Fruit fly (Drosophila melanogaster): ENCODE results near the gene CG7627.

Gene CG7627

dm6 chr2L:8327783-8328327, 34.4 kb downstream of the CG7627 start:
- no peak for TF ChIP-seq N (GFP tag; optimal IDR thresholded peaks at IDR 0.05)
- TF ChIP-seq Jra (GFP tag; optimal IDR thresholded peaks at IDR 0.05), result no peak
- TF ChIP-seq foxo (GFP tag; optimal IDR thresholded peaks at IDR 0.05), result no peak
- no peak for TF ChIP-seq Myc (optimal IDR thresholded peaks at IDR 0.05)
- no peak for TF ChIP-seq Dfd (GFP tag; optimal IDR thresholded peaks at IDR 0.05)
- no peak for TF ChIP-seq dl (GFP tag; optimal IDR thresholded peaks at IDR 0.05; ENCODE audit: insufficient read depth in 1 of 2, partially characterized antibody in 2 of 2)
- TF ChIP-seq brk (GFP tag; optimal IDR thresholded peaks at IDR 0.05), result no peak
- no peak for TF ChIP-seq usp (GFP tag; optimal IDR thresholded peaks at IDR 0.05)
- no peak for TF ChIP-seq sv (GFP tag; optimal IDR thresholded peaks at IDR 0.05)
- TF ChIP-seq woc (GFP tag; optimal IDR thresholded peaks at IDR 0.05), result no peak
- no peak for TF ChIP-seq jim (GFP tag; optimal IDR thresholded peaks at IDR 0.05)
- TF ChIP-seq Hr78 (GFP tag; optimal IDR thresholded peaks at IDR 0.05), result no peak
- no peak for TF ChIP-seq CrebA (GFP tag; optimal IDR thresholded peaks at IDR 0.05; ENCODE audit: borderline replicate concordance)
- no peak for TF ChIP-seq pan (optimal IDR thresholded peaks at IDR 0.05)
- no peak for TF ChIP-seq GATAd (GFP tag; optimal IDR thresholded peaks at IDR 0.05)
- no peak for TF ChIP-seq sage (GFP tag; optimal IDR thresholded peaks at IDR 0.05)
- no peak for TF ChIP-seq Sp1 (GFP tag; optimal IDR thresholded peaks at IDR 0.05)

DNA sequence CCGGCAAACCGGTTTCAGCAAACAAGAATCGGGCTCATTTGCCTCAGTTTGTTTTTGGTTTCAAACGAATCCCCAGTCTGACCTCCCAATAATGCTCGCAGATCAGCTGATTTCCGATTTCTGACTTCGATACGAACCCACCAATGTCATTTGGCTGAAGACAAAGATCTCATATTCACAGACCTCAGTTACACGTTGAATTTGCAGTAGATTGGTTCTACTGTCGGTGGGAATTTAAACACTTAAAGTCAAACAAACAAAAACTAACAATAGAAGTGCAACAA, 35.1 kb downstream of the CG7627 start, which contains the start of gene CG14275:
Gene CG14275, plus strand, starts transcription at position 185 of the 284 bp plus-strand sequence.
- TF ChIP-seq Hr83 (GFP tag; optimal IDR thresholded peaks at IDR 0.05; ENCODE audit: poor library complexity, severe bottlenecking) (no peak), jim (GFP tag; optimal IDR thresholded peaks at IDR 0.05) (no peak), Jra (GFP tag; optimal IDR thresholded peaks at IDR 0.05) (no peak), Dif (GFP tag; optimal IDR thresholded peaks at IDR 0.05; ENCODE audit: partially characterized antibody) (no peak), OdsH (GFP tag; optimal IDR thresholded peaks at IDR 0.05) (no peak), Myc (optimal IDR thresholded peaks at IDR 0.05) (no peak), Sp1 (GFP tag; optimal IDR thresholded peaks at IDR 0.05) (no peak), Vsx2 (GFP tag; optimal IDR thresholded peaks at IDR 0.05; ENCODE audit: partially characterized antibody) (no peak), dsf (GFP tag; optimal IDR thresholded peaks at IDR 0.05; ENCODE audit: borderline replicate concordance) (no peak)

- no peak for TF ChIP-seq pan (optimal IDR thresholded peaks at IDR 0.05)
- TF ChIP-seq sv (GFP tag; optimal IDR thresholded peaks at IDR 0.05), result no peak
- TF ChIP-seq rgr (GFP tag; optimal IDR thresholded peaks at IDR 0.05), result peak; percentile 47
- no peak for TF ChIP-seq woc (GFP tag; optimal IDR thresholded peaks at IDR 0.05)
- TF ChIP-seq ey (GFP tag; optimal IDR thresholded peaks at IDR 0.05), result no peak
- no peak for TF ChIP-seq brk (GFP tag; optimal IDR thresholded peaks at IDR 0.05)
- TF ChIP-seq Myc (optimal IDR thresholded peaks at IDR 0.05), result peak; percentile 58
- TF ChIP-seq jim (GFP tag; optimal IDR thresholded peaks at IDR 0.05), result no peak
- TF ChIP-seq foxo (GFP tag; optimal IDR thresholded peaks at IDR 0.05), result peak in 1 of 2 experiments; percentile 55
- TF ChIP-seq CG9705 (GFP tag; optimal IDR thresholded peaks at IDR 0.05), result no peak
- TF ChIP-seq Dif (GFP tag; optimal IDR thresholded peaks at IDR 0.05; ENCODE audit: partially characterized antibody), result no peak
- TF ChIP-seq psq (GFP tag; optimal IDR thresholded peaks at IDR 0.05), result peak; percentile 50
- TF ChIP-seq OdsH (GFP tag; optimal IDR thresholded peaks at IDR 0.05), result peak; percentile 46
- no peak for TF ChIP-seq sage (GFP tag; optimal IDR thresholded peaks at IDR 0.05)
- no peak for TF ChIP-seq GATAd (GFP tag; optimal IDR thresholded peaks at IDR 0.05)
- TF ChIP-seq Mio (GFP tag; optimal IDR thresholded peaks at IDR 0.05), result no peak
- no peak for TF ChIP-seq CG32264 (GFP tag; optimal IDR thresholded peaks at IDR 0.05)
- no peak for TF ChIP-seq tai (GFP tag; optimal IDR thresholded peaks at IDR 0.05)
- no peak for TF ChIP-seq lola (GFP tag; optimal IDR thresholded peaks at IDR 0.05)
- TF ChIP-seq fru (GFP tag; optimal IDR thresholded peaks at IDR 0.05), result peak; percentile 19
- TF ChIP-seq Dfd (GFP tag; optimal IDR thresholded peaks at IDR 0.05), result no peak
- no peak for TF ChIP-seq dmrt93B (GFP tag; optimal IDR thresholded peaks at IDR 0.05)
- TF ChIP-seq dl (GFP tag; optimal IDR thresholded peaks at IDR 0.05; ENCODE audit: insufficient read depth in 1 of 2, partially characterized antibody in 2 of 2), result no peak
- no peak for TF ChIP-seq Hnf4 (GFP tag; optimal IDR thresholded peaks at IDR 0.05)
- TF ChIP-seq Hr83 (GFP tag; optimal IDR thresholded peaks at IDR 0.05; ENCODE audit: poor library complexity, severe bottlenecking), result no peak
- TF ChIP-seq CrebA (GFP tag; optimal IDR thresholded peaks at IDR 0.05; ENCODE audit: borderline replicate concordance), result peak; percentile 39
- TF ChIP-seq h (GFP tag; optimal IDR thresholded peaks at IDR 0.05), result peak; percentile 7
- no peak for TF ChIP-seq N (GFP tag; optimal IDR thresholded peaks at IDR 0.05)
- no peak for TF ChIP-seq Abd-B (GFP tag; optimal IDR thresholded peaks at IDR 0.05)
- no peak for TF ChIP-seq Hr78 (GFP tag; optimal IDR thresholded peaks at IDR 0.05)
- TF ChIP-seq usp (GFP tag; optimal IDR thresholded peaks at IDR 0.05), result no peak
- TF ChIP-seq Jra (GFP tag; optimal IDR thresholded peaks at IDR 0.05), result no peak
- TF ChIP-seq br (GFP tag; optimal IDR thresholded peaks at IDR 0.05), result peak; percentile 14
- peak; percentile 42 for TF ChIP-seq HLH106 (tag; optimal IDR thresholded peaks at IDR 0.05)
- no peak for TF ChIP-seq Rel (GFP tag; optimal IDR thresholded peaks at IDR 0.05)
- TF ChIP-seq Rel (tag; optimal IDR thresholded peaks at IDR 0.05), result no peak
- TF ChIP-seq Vsx2 (GFP tag; optimal IDR thresholded peaks at IDR 0.05; ENCODE audit: partially characterized antibody), result no peak
- peak; percentile 71 for TF ChIP-seq Sp1 (GFP tag; optimal IDR thresholded peaks at IDR 0.05)
- no peak for TF ChIP-seq dsf (GFP tag; optimal IDR thresholded peaks at IDR 0.05; ENCODE audit: borderline replicate concordance)
Observed at dm6 chr2L:8326414-8327271, 35.6 kb downstream of the CG7627 start.
